Worm (Caenorhabditis elegans) whole organism, L1 larva: ENCODE data around the gene sru-19.

Experiments
- aha-1 ChIP-seq: fragments of 150-350 bp; optimal IDR thresholded peaks from 2 replicates; lab custom pipeline; 2014; ENCODE audit warnings: missing biosample characterization, missing genetic modification characterization
- ces-1 ChIP-seq: fragments of 150-350 bp; optimal IDR thresholded peaks from 2 replicates; lab custom pipeline; 2014; ENCODE audit warnings: missing biosample characterization, missing genetic modification reagents, missing genetic modification characterization
- efl-3 ChIP-seq: fragments of 200-800 bp; sonication (Bioruptor generic); optimal IDR thresholded peaks from 2 replicates; lab custom pipeline; 2018; ENCODE audit warnings: mild to moderate bottlenecking, missing genetic modification characterization, missing compliant biosample characterization
- egl-27 ChIP-seq, 2 experiments: fragments of 150-350 bp in 1 of 2; sonication (generic microtip); optimal IDR thresholded peaks; 3 replicates each; lab custom pipeline; 2017 to 2018; ENCODE audit warnings: missing biosample characterization in 2 of 2, missing genetic modification characterization in 2 of 2, missing genetic modification reagents in 2 of 2
- elt-3 ChIP-seq, 6 experiments: fragments of 150-350 bp in 1 of 6; sonication (generic microtip); optimal IDR thresholded peaks; 2 replicates each; lab custom pipeline; 2017 to 2018; ENCODE audit warnings: missing biosample characterization in 6 of 6, missing genetic modification characterization in 6 of 6, inconsistent platforms in 1 of 6
- fkh-10 ChIP-seq: sonication (generic microtip); optimal IDR thresholded peaks from 2 replicates; lab custom pipeline; 2017; ENCODE audit warnings: missing biosample characterization, missing genetic modification reagents, missing genetic modification characterization
- fos-1 ChIP-seq: fragments of 150-350 bp; optimal IDR thresholded peaks from 2 replicates; lab custom pipeline; 2014; ENCODE audit warnings: missing biosample characterization, missing genetic modification characterization
- lin-13 ChIP-seq: fragments of 150-350 bp; optimal IDR thresholded peaks from 2 replicates; lab custom pipeline; 2014; ENCODE audit warnings: missing biosample characterization, missing genetic modification reagents, missing genetic modification characterization
- lin-39 ChIP-seq: fragments of 150-350 bp; optimal IDR thresholded peaks from 2 replicates; lab custom pipeline; 2014; ENCODE audit warnings: missing biosample characterization, missing genetic modification reagents, missing genetic modification characterization
- nhr-20 ChIP-seq: sonication (generic microtip); optimal IDR thresholded peaks from 2 replicates; lab custom pipeline; 2016; ENCODE audit warnings: mild to moderate bottlenecking, missing genetic modification characterization, missing compliant biosample characterization
- nhr-77 ChIP-seq: fragments of 150-350 bp; optimal IDR thresholded peaks from 2 replicates; lab custom pipeline; 2014; ENCODE audit warnings: missing biosample characterization, missing genetic modification characterization
- snpc-4 ChIP-seq: fragments of 150-350 bp; optimal IDR thresholded peaks from 2 replicates; lab custom pipeline; 2014; ENCODE audit warnings: missing biosample characterization, missing genetic modification characterization
- zag-1 ChIP-seq: fragments of 150-350 bp; optimal IDR thresholded peaks from 2 replicates; lab custom pipeline; 2014; ENCODE audit warnings: missing biosample characterization, missing genetic modification characterization
- ztf-4 ChIP-seq: fragments of 150-350 bp; optimal IDR thresholded peaks from 2 replicates; lab custom pipeline; 2014; ENCODE audit warnings: missing biosample characterization, missing genetic modification characterization

DNA sequence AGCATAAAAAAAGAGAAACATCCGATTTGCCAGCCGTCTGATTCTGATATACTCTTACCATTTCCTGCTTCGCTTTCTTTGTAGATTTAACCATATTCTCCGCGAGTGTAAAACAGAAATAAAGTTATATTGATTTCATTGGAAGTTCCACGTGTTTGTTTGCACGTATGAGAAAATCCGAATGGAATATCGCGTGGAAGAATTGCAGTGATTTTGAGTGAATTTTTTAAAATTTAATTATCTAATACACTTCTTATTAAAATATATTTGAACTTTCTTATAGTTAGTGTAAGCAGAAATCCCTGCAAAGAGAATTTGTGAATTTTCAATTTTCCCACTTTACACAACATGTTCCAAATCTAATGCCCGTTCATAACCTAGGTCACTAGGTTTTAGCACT lies 32.7 kb downstream of the sru-19 start, which contains the start of gene F53B2.5:
- TF ChIP-seq egl-27 (tag; optimal IDR thresholded peaks at IDR 0.05; lab: Kevin White, UChicago) (no peak), zag-1 (tag; lab: Kevin White, UChicago) (no peak), fkh-10 (GFP tag; lab: Kevin White, UChicago) (no peak), ztf-4 (tag; lab: Kevin White, UChicago) (no peak), aha-1 (no peak), ces-1 (GFP tag; lab: Kevin White, UChicago) (no peak), fos-1 (tag; lab: Kevin White, UChicago) (no peak), nhr-20 (tag; lab: Kevin White, UChicago) (no peak), nhr-77 (tag; lab: Kevin White, UChicago) (no peak), lin-39 (tag; lab: Kevin White, UChicago) (no peak), elt-3 (tag; optimal IDR thresholded peaks at IDR 0.05; lab: Kevin White, UChicago) (no peak), efl-3 (GFP tag; lab: Kevin White, UChicago) (no peak), lin-13 (GFP tag; lab: Kevin White, UChicago) (no peak), snpc-4 (tag; lab: Kevin White, UChicago) (no peak)
